Fruit fly (Drosophila melanogaster) Kc167 (cell line): Measurements from ENCODE around the gene CG18258.

Source experiments
- Sin3A ChIP-seq: fragments of >200 bp; optimal IDR thresholded peaks from 2 replicates; lab custom pipeline; 2018; ENCODE audit warnings: missing external identifiers
- psq ChIP-seq: fragments of >200 bp; optimal IDR thresholded peaks from 2 replicates; lab custom pipeline; 2017; ENCODE audit warnings: missing external identifiers
- ttk ChIP-seq: sonication (Bioruptor generic); optimal IDR thresholded peaks from 2 replicates; lab custom pipeline; 2017; ENCODE audit warnings: missing external identifiers

DNA sequence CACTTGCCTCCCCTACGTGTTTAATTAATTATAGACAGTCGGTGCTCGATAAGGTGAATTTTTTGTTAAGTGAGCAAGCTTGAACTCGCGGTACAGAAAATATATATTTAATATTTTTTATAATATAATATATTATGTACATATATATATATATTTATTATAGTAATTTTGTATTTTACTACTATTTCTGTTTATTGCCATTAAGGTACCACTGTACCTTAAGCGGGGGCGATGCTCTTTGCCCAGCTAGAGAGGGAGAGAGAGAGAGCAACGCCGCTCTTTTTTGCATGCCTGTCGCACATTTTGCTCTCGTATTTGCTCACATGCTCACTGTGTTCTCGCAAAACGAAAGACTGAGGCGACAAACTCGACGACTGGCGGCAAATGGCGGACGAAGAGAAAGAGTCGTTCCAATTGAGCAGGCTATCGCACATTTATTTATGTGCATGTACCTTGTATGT, 41.6 kb upstream of the CG18258 start:
- TF ChIP-seq psq (lab: Kevin White, UChicago) (no peak), Sin3A (lab: Kevin White, UChicago) (no peak), ttk (no peak)
